Fruit fly (Drosophila melanogaster) whole organism, embryonic: ENCODE data around the gene BNIP3.
A peak's percentile ranks its signal among the peaks of the same experiment; 100 is the strongest.

ENCODE experiments used
- B-H2 ChIP-seq: fragments of 200-800 bp; sonication (Bioruptor generic); optimal IDR thresholded peaks from 2 replicates; lab custom pipeline; 2018; ENCODE audit warnings: missing biosample characterization, mild to moderate bottlenecking, missing genetic modification characterization
- BEAF-32 ChIP-seq: fragments of 200-800 bp; sonication (Bioruptor generic); optimal IDR thresholded peaks from 3 replicates; lab custom pipeline; 2017; ENCODE audit warnings: missing biosample characterization, missing genetic modification characterization, mild to moderate bottlenecking, moderate library complexity, missing genetic modification reagents
- Bgb ChIP-seq: fragments of 200-800 bp; sonication (Bioruptor generic); IDR thresholded peaks from 2 replicates; pipeline ENCODE4 v1.3.6; 2022; ENCODE audit warnings: missing biosample characterization, missing genetic modification characterization; ENCODE audit not compliant: partially characterized antibody
- CG10147 ChIP-seq: fragments of 200-800 bp; sonication (Bioruptor generic); optimal IDR thresholded peaks from 2 replicates; lab custom pipeline; 2019; ENCODE audit warnings: missing biosample characterization, mild to moderate bottlenecking, missing genetic modification characterization, moderate library complexity
- CG10543 ChIP-seq: fragments of 200-800 bp; sonication (Bioruptor generic); optimal IDR thresholded peaks from 3 replicates; lab custom pipeline; 2017; ENCODE audit warnings: missing biosample characterization, mild to moderate bottlenecking, missing genetic modification characterization, moderate library complexity
- CG12071 ChIP-seq: fragments of 200-800 bp; sonication (Bioruptor generic); optimal IDR thresholded peaks from 3 replicates; lab custom pipeline; 2018; ENCODE audit warnings: missing biosample characterization, mild to moderate bottlenecking, missing genetic modification characterization
- CG12299 ChIP-seq: fragments of 200-800 bp; sonication (Bioruptor generic); optimal IDR thresholded peaks from 2 replicates; lab custom pipeline; 2018; ENCODE audit warnings: missing biosample characterization, mild to moderate bottlenecking, missing genetic modification characterization
- CG13624 ChIP-seq: fragments of 200-800 bp; sonication (Bioruptor generic); optimal IDR thresholded peaks from 2 replicates; lab custom pipeline; 2016; ENCODE audit warnings: missing biosample characterization, missing genetic modification characterization
- CG13894 ChIP-seq: fragments of 200-800 bp; sonication (Bioruptor generic); optimal IDR thresholded peaks from 3 replicates; lab custom pipeline; 2018; ENCODE audit warnings: missing biosample characterization, mild to moderate bottlenecking, missing genetic modification characterization, moderate library complexity
- CG14014 ChIP-seq: fragments of 200-800 bp; sonication (Bioruptor generic); IDR thresholded peaks from 2 replicates; pipeline ENCODE4 v1.3.6; 2022; ENCODE audit warnings: missing biosample characterization, missing genetic modification characterization
- CG1603 ChIP-seq: fragments of 200-800 bp; sonication (Bioruptor generic); optimal IDR thresholded peaks from 2 replicates; lab custom pipeline; 2019; ENCODE audit warnings: missing biosample characterization, mild to moderate bottlenecking, missing genetic modification characterization, moderate library complexity
- CG18599 ChIP-seq: fragments of 200-800 bp; sonication (Bioruptor generic); optimal IDR thresholded peaks from 3 replicates; lab custom pipeline; 2017; ENCODE audit warnings: missing biosample characterization, missing genetic modification characterization, mild to moderate bottlenecking, moderate library complexity, missing genetic modification reagents
- CG2875 ChIP-seq: fragments of 200-800 bp; sonication (Bioruptor generic); optimal IDR thresholded peaks from 2 replicates; lab custom pipeline; 2017; ENCODE audit warnings: missing biosample characterization, mild to moderate bottlenecking, missing genetic modification characterization, missing genetic modification reagents
- CG2889 ChIP-seq: fragments of 200-800 bp; sonication (Bioruptor generic); IDR thresholded peaks from 3 replicates; pipeline ENCODE4 v1.3.6; 2022; ENCODE audit warnings: missing biosample characterization, missing genetic modification characterization
- CG34376 ChIP-seq: fragments of 200-800 bp; sonication (Bioruptor generic); optimal IDR thresholded peaks from 2 replicates; lab custom pipeline; 2018; ENCODE audit warnings: missing biosample characterization, mild to moderate bottlenecking, missing genetic modification characterization
- CG3847 ChIP-seq: fragments of 200-800 bp; sonication (Bioruptor generic); IDR thresholded peaks from 2 replicates; pipeline ENCODE4 v1.3.6; 2022; ENCODE audit warnings: missing biosample characterization, missing genetic modification characterization
- CG4617 ChIP-seq: fragments of 200-800 bp; sonication (Bioruptor generic); optimal IDR thresholded peaks from 3 replicates; lab custom pipeline; 2016; ENCODE audit warnings: missing biosample characterization, missing genetic modification characterization, borderline replicate concordance
- CG6683 ChIP-seq: fragments of 200-800 bp; sonication (Bioruptor generic); optimal IDR thresholded peaks from 2 replicates; lab custom pipeline; 2017; ENCODE audit warnings: missing biosample characterization, mild to moderate bottlenecking, missing genetic modification characterization, missing genetic modification reagents
- CG8089 ChIP-seq: fragments of 200-800 bp; sonication (Bioruptor generic); optimal IDR thresholded peaks from 3 replicates; lab custom pipeline; 2016; ENCODE audit warnings: missing biosample characterization, missing genetic modification characterization
- CG8924 ChIP-seq: fragments of 200-800 bp; optimal IDR thresholded peaks from 3 replicates; lab custom pipeline; 2019; ENCODE audit warnings: missing biosample characterization, mild to moderate bottlenecking, missing genetic modification characterization, moderate library complexity
- CoRest ChIP-seq: fragments of 200-800 bp; sonication (Bioruptor generic); optimal IDR thresholded peaks from 3 replicates; lab custom pipeline; 2018; ENCODE audit warnings: missing biosample characterization, mild to moderate bottlenecking, missing genetic modification characterization, moderate library complexity
- E2f1 ChIP-seq: fragments of 200-800 bp; sonication (Bioruptor generic); IDR thresholded peaks from 2 replicates; pipeline ENCODE4 v1.3.6; 2022; ENCODE audit warnings: missing biosample characterization, missing genetic modification characterization
- Eip74EF ChIP-seq, 2 experiments: fragments of 200-800 bp in 1 of 2; fragments of >200 bp in 1 of 2; sonication (Bioruptor generic) in 1 of 2; optimal IDR thresholded peaks; 2 replicates each; lab custom pipeline; 2017 to 2019; ENCODE audit warnings: missing biosample characterization in 2 of 2, missing genetic modification characterization in 2 of 2, mild to moderate bottlenecking in 1 of 2, moderate library complexity in 1 of 2
- Elba2 ChIP-seq: fragments of 200-800 bp; sonication (Bioruptor generic); optimal IDR thresholded peaks from 3 replicates; lab custom pipeline; 2016; ENCODE audit warnings: missing biosample characterization, missing genetic modification characterization
- Fer1 ChIP-seq: fragments of 200-800 bp; sonication (Bioruptor generic); optimal IDR thresholded peaks from 2 replicates; lab custom pipeline; 2017; ENCODE audit warnings: missing biosample characterization, mild to moderate bottlenecking, missing genetic modification characterization
- Fer2 ChIP-seq: fragments of 200-800 bp; sonication (Bioruptor generic); optimal IDR thresholded peaks from 2 replicates; lab custom pipeline; 2018; ENCODE audit warnings: missing biosample characterization, mild to moderate bottlenecking, missing genetic modification characterization, moderate library complexity
- Fer3 ChIP-seq: fragments of 200-800 bp; sonication (Bioruptor generic); optimal IDR thresholded peaks from 2 replicates; lab custom pipeline; 2018; ENCODE audit warnings: missing biosample characterization, mild to moderate bottlenecking, missing genetic modification characterization, moderate library complexity
- Hmx ChIP-seq: fragments of 200-800 bp; sonication (Bioruptor generic); optimal IDR thresholded peaks from 2 replicates; lab custom pipeline; 2016; ENCODE audit warnings: missing biosample characterization, missing genetic modification characterization
- MESR4 ChIP-seq: fragments of 200-800 bp; sonication (Bioruptor generic); optimal IDR thresholded peaks from 2 replicates; lab custom pipeline; 2018; ENCODE audit warnings: missing biosample characterization, mild to moderate bottlenecking, missing genetic modification characterization, moderate library complexity
- YL-1 ChIP-seq: fragments of 200-800 bp; sonication (Bioruptor generic); optimal IDR thresholded peaks from 3 replicates; lab custom pipeline; 2017; ENCODE audit warnings: missing biosample characterization, mild to moderate bottlenecking, missing genetic modification characterization
- abd-A ChIP-seq: fragments of 200-800 bp; sonication (Bioruptor generic); optimal IDR thresholded peaks from 3 replicates; lab custom pipeline; 2019; ENCODE audit warnings: missing biosample characterization, mild to moderate bottlenecking, missing genetic modification characterization, moderate library complexity
- az2 ChIP-seq: fragments of 200-800 bp; sonication (Bioruptor generic); optimal IDR thresholded peaks from 3 replicates; lab custom pipeline; 2016; ENCODE audit warnings: missing biosample characterization, missing genetic modification characterization
- cg ChIP-seq: fragments of 200-800 bp; sonication (Bioruptor generic); optimal IDR thresholded peaks from 3 replicates; lab custom pipeline; 2019; ENCODE audit warnings: missing biosample characterization, mild to moderate bottlenecking, missing genetic modification characterization, moderate library complexity
- ci ChIP-seq: fragments of 200-800 bp; sonication (Bioruptor generic); IDR thresholded peaks from 3 replicates; pipeline ENCODE4 v1.3.6; 2022; ENCODE audit warnings: missing biosample characterization, missing genetic modification characterization
- crc ChIP-seq: fragments of 200-800 bp; sonication (Bioruptor generic); optimal IDR thresholded peaks from 2 replicates; lab custom pipeline; 2016; ENCODE audit warnings: missing biosample characterization, missing genetic modification characterization
- ems ChIP-seq: fragments of 200-800 bp; sonication (Bioruptor generic); optimal IDR thresholded peaks from 3 replicates; lab custom pipeline; 2016; ENCODE audit warnings: missing biosample characterization, missing genetic modification characterization
- eve ChIP-seq, 2 experiments: fragments of >200 bp; optimal IDR thresholded peaks; 2 replicates each; lab custom pipeline; 2017; ENCODE audit warnings: missing biosample characterization in 2 of 2, missing genetic modification characterization in 2 of 2
- gcm ChIP-seq: fragments of 200-800 bp; sonication (Bioruptor generic); optimal IDR thresholded peaks from 2 replicates; lab custom pipeline; 2019; ENCODE audit warnings: missing biosample characterization, mild to moderate bottlenecking, missing genetic modification characterization, moderate library complexity
- gfzf ChIP-seq: fragments of 200-800 bp; sonication (Bioruptor generic); optimal IDR thresholded peaks from 2 replicates; lab custom pipeline; 2016; ENCODE audit warnings: missing biosample characterization, mild to moderate bottlenecking, missing genetic modification characterization, moderate library complexity
- nerfin-1 ChIP-seq: fragments of 200-800 bp; sonication (Bioruptor generic); optimal IDR thresholded peaks from 3 replicates; lab custom pipeline; 2019; ENCODE audit warnings: missing biosample characterization, mild to moderate bottlenecking, missing genetic modification characterization, moderate library complexity
- oc ChIP-seq: fragments of 200-800 bp; sonication (Bioruptor generic); optimal IDR thresholded peaks from 2 replicates; lab custom pipeline; 2018; ENCODE audit warnings: missing biosample characterization, mild to moderate bottlenecking, missing genetic modification characterization, moderate library complexity
- phol ChIP-seq: fragments of 200-800 bp; sonication (Bioruptor generic); optimal IDR thresholded peaks from 3 replicates; lab custom pipeline; 2018; ENCODE audit warnings: missing biosample characterization, mild to moderate bottlenecking, missing genetic modification characterization, moderate library complexity
- prd ChIP-seq, 3 experiments: fragments of >200 bp in 2 of 3; fragments of 200-800 bp in 1 of 3; sonication (Bioruptor generic) in 1 of 3; optimal IDR thresholded peaks in 2 of 3; IDR thresholded peaks in 1 of 3; 2 replicates in 2 of 3; 3 replicates in 1 of 3; pipeline versions ENCODE4 v1.3.6 to Lab custom; 2017 to 2022; ENCODE audit warnings: missing biosample characterization in 1 of 3, missing genetic modification characterization in 1 of 3
- sd ChIP-seq: fragments of 200-800 bp; sonication (Bioruptor generic); optimal IDR thresholded peaks from 3 replicates; lab custom pipeline; 2018; ENCODE audit warnings: missing biosample characterization, mild to moderate bottlenecking, missing genetic modification characterization, moderate library complexity
- stc ChIP-seq: fragments of 200-800 bp; sonication (Bioruptor generic); IDR thresholded peaks from 2 replicates; pipeline ENCODE4 v1.3.6; 2022; ENCODE audit warnings: missing biosample characterization, missing genetic modification characterization
- vvl ChIP-seq: fragments of 200-800 bp; sonication (Bioruptor generic); IDR thresholded peaks from 2 replicates; pipeline ENCODE4 v1.3.6; 2022; ENCODE audit warnings: missing biosample characterization, missing genetic modification characterization
- wdn ChIP-seq: fragments of 200-800 bp; sonication (Bioruptor generic); IDR thresholded peaks from 2 replicates; pipeline ENCODE4 v1.3.6; 2022; ENCODE audit warnings: missing biosample characterization, missing genetic modification characterization

The BNIP3 gene

dm6 chr3L:20518805-20519503 lies at the start of gene BNIP3 (continued):
- peak; percentile 36; the same call in 1 of the 2 replicates for TF ChIP-seq Bgb (GFP tag; lab: Robert Waterston, UW)
- peak; percentile 84 for TF ChIP-seq MESR4 (GFP tag; lab: Kevin White, UChicago)
- peak in 1 of 2 experiments; percentile 68 for TF ChIP-seq eve (GFP tag; optimal IDR thresholded peaks at IDR 0.05; lab: Kevin White, UChicago)
- TF ChIP-seq CG4617 = peak; percentile 7
- TF ChIP-seq Fer2 (tag; lab: Kevin White, UChicago) = no peak
- no peak for TF ChIP-seq crc
- TF ChIP-seq CG18599 = peak; percentile 17
- TF ChIP-seq CG8924 (tag; lab: Kevin White, UChicago) = peak; percentile 63
- TF ChIP-seq Elba2 (GFP tag; lab: Kevin White, UChicago) = no peak
- TF ChIP-seq E2f1 = 0 out of 2 replicates have a peak, but pooled peaks have one; percentile 17
- TF ChIP-seq stc = no peak
- TF ChIP-seq CG2875 (GFP tag; lab: Kevin White, UChicago) = no peak
- 0 out of 2 replicates have a peak, but pooled peaks have one; percentile 22 for TF ChIP-seq vvl
- peak; percentile 27 for TF ChIP-seq CoRest (tag; lab: Kevin White, UChicago)
- peak; percentile 35; the same call in 1 of the 2 replicates for TF ChIP-seq CG3847 (GFP tag; lab: Robert Waterston, UW)
- peak; percentile 50 for TF ChIP-seq CG13894
- TF ChIP-seq BEAF-32 (GFP tag; lab: Kevin White, UChicago) = peak; percentile 40
- TF ChIP-seq ci (GFP tag; lab: Robert Waterston, UW) = no peak
- peak; percentile 77 for TF ChIP-seq cg (GFP tag; lab: Kevin White, UChicago)
- TF ChIP-seq gfzf = peak; percentile 82
- peak; percentile 26 for TF ChIP-seq oc
- no peak for TF ChIP-seq prd (optimal IDR thresholded peaks at IDR 0.05; lab: Kevin White, UChicago)
- TF ChIP-seq prd (GFP tag; IDR thresholded peaks at IDR 0.05; lab: Robert Waterston, UW) = no peak
- peak; percentile 93 for TF ChIP-seq YL-1
- TF ChIP-seq sd (tag; lab: Kevin White, UChicago) = peak; percentile 67
- TF ChIP-seq gcm (GFP tag; lab: Kevin White, UChicago) = no peak
- TF ChIP-seq abd-A = peak; percentile 52
- peak; percentile 8 for TF ChIP-seq CG12299
- TF ChIP-seq CG13624 (GFP tag; lab: Kevin White, UChicago) = peak; percentile 95
- peak; percentile 39 for TF ChIP-seq nerfin-1 (tag; lab: Kevin White, UChicago)
- no peak for TF ChIP-seq Fer3 (tag; lab: Kevin White, UChicago)
- no peak for TF ChIP-seq ems (GFP tag; lab: Kevin White, UChicago)
- no peak for TF ChIP-seq CG14014
- TF ChIP-seq CG1603 (tag; lab: Kevin White, UChicago) = peak; percentile 61
- TF ChIP-seq Fer1 (GFP tag; lab: Kevin White, UChicago) = peak; percentile 6
- TF ChIP-seq Hmx = no peak
- peak; percentile 51 for TF ChIP-seq CG10147 (GFP tag; lab: Kevin White, UChicago)
- no peak for TF ChIP-seq az2 (GFP tag; lab: Kevin White, UChicago)
- no peak for TF ChIP-seq B-H2 (GFP tag; lab: Kevin White, UChicago)
- TF ChIP-seq wdn (GFP tag; lab: Robert Waterston, UW) = no peak
- TF ChIP-seq CG34376 = peak; percentile 59
- no peak for TF ChIP-seq CG12071
- TF ChIP-seq Eip74EF (GFP tag; optimal IDR thresholded peaks at IDR 0.05; lab: Kevin White, UChicago) = peak in 1 of 2 experiments; percentile 21
- TF ChIP-seq phol (tag; lab: Kevin White, UChicago) = peak; percentile 22
- TF ChIP-seq CG8089 = no peak
- no peak for TF ChIP-seq CG2889
- TF ChIP-seq CG6683 (GFP tag; lab: Kevin White, UChicago) = no peak
- peak; percentile 68 for TF ChIP-seq CG10543 (GFP tag; lab: Kevin White, UChicago)
